Worm (Caenorhabditis elegans) whole organism, L4/young adult: ENCODE data around the gene mdt-9.

Source experiments
- W03F9.2 ChIP-seq: fragments of 150-350 bp; optimal IDR thresholded peaks from 2 replicates; lab custom pipeline; 2014; ENCODE audit warnings: missing biosample characterization, missing genetic modification characterization
- dao-5 ChIP-seq: sonication (generic microtip); optimal IDR thresholded peaks from 2 replicates; lab custom pipeline; 2016; ENCODE audit warnings: missing genotype, missing genetic modification characterization, moderate library complexity, missing compliant biosample characterization
- him-1 ChIP-seq: sonication (generic microtip); optimal IDR thresholded peaks from 2 replicates; lab custom pipeline; 2016; ENCODE audit warnings: missing genotype, missing genetic modification reagents, missing genetic modification characterization, missing compliant biosample characterization

DNA sequence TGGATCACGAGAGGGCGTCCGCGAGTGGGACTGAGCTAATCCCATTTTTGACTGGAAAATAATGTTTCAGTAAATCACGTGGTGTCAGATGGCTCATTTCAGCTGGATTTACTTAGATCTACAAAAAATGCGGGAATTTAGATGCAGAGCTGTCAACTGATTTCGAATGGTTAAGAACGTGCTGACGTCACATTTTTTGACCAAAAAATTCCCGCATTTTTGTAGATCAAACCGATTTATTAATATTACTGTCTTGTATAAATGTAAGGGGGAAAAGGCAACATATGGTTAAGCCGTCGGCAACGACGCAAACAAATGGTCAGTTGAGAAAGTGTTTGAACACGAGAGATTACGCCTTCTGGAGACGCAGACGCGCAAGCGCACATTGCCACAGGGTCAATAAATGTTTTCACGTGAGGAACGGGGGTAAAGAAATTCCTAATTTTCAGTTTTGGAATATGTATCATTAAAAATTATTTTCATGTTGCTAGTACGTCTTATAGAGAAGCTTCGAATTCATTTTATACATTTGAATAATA, 26.7 kb downstream of the mdt-9 start, which contains the start of gene gcl-1:
- no peak for TF ChIP-seq W03F9.2 (tag; lab: Kevin White, UChicago)
- no peak for TF ChIP-seq him-1 (tag; lab: Kevin White, UChicago)
- no peak for TF ChIP-seq dao-5 (tag; lab: Kevin White, UChicago)
